Worm (Caenorhabditis elegans) whole organism, mixed stage, embryonic: ENCODE results near the gene frm-5.1.

ENCODE experiments used
- M03D4.4 ChIP-seq: sonication (generic microtip); optimal IDR thresholded peaks from 2 replicates; lab custom pipeline; 2017; ENCODE audit warnings: mild to moderate bottlenecking, missing genetic modification characterization, missing compliant biosample characterization
- bed-3 ChIP-seq: fragments of 200-800 bp; sonication (Bioruptor generic); optimal IDR thresholded peaks from 3 replicates; lab custom pipeline; 2018; ENCODE audit warnings: mild to moderate bottlenecking, missing genetic modification characterization, moderate library complexity, missing compliant biosample characterization
- blmp-1 ChIP-seq: fragments of 150-350 bp; optimal IDR thresholded peaks from 2 replicates; lab custom pipeline; 2014; ENCODE audit warnings: missing biosample characterization, missing genetic modification characterization
- ceh-39 ChIP-seq: fragments of 150-350 bp; optimal IDR thresholded peaks from 2 replicates; lab custom pipeline; 2014; ENCODE audit warnings: missing biosample characterization, missing genetic modification characterization
- ceh-43 ChIP-seq: fragments of 200-800 bp; sonication (Bioruptor generic); optimal IDR thresholded peaks from 2 replicates; lab custom pipeline; 2018; ENCODE audit warnings: mild to moderate bottlenecking, missing genetic modification characterization, moderate library complexity, missing compliant biosample characterization
- ces-1 ChIP-seq: fragments of 150-350 bp; optimal IDR thresholded peaks from 2 replicates; lab custom pipeline; 2014; ENCODE audit warnings: missing biosample characterization, missing genetic modification reagents, missing genetic modification characterization
- drap-1 ChIP-seq: fragments of 200-800 bp; sonication (Bioruptor generic); optimal IDR thresholded peaks from 3 replicates; lab custom pipeline; 2018; ENCODE audit warnings: mild to moderate bottlenecking, missing genetic modification characterization, missing compliant biosample characterization
- elt-1 ChIP-seq: sonication (generic microtip); optimal IDR thresholded peaks from 2 replicates; lab custom pipeline; 2017; ENCODE audit warnings: missing genetic modification characterization, mild to moderate bottlenecking, missing compliant biosample characterization, antibody characterized with exemption, moderate library complexity, borderline replicate concordance; ENCODE audit not compliant: insufficient read depth
- ham-2 ChIP-seq: fragments of 200-800 bp; sonication (Bioruptor generic); optimal IDR thresholded peaks from 2 replicates; lab custom pipeline; 2018; ENCODE audit warnings: mild to moderate bottlenecking, missing genetic modification characterization, missing compliant biosample characterization
- hlh-1 ChIP-seq: fragments of 150-350 bp; optimal IDR thresholded peaks from 2 replicates; lab custom pipeline; 2014; ENCODE audit warnings: missing biosample characterization, missing genetic modification reagents, missing genetic modification characterization
- lin-13 ChIP-seq: fragments of 150-350 bp; optimal IDR thresholded peaks from 2 replicates; lab custom pipeline; 2014; ENCODE audit warnings: missing biosample characterization, missing genetic modification characterization
- lin-32 ChIP-seq: fragments of 200-800 bp; sonication (Bioruptor generic); optimal IDR thresholded peaks from 2 replicates; lab custom pipeline; 2018; ENCODE audit warnings: mild to moderate bottlenecking, missing genetic modification characterization, missing compliant biosample characterization
- lsy-2 ChIP-seq: fragments of 150-350 bp; optimal IDR thresholded peaks from 2 replicates; lab custom pipeline; 2014; ENCODE audit warnings: missing biosample characterization, missing genetic modification characterization
- mab-5 ChIP-seq: fragments of 150-350 bp; optimal IDR thresholded peaks from 2 replicates; lab custom pipeline; 2014; ENCODE audit warnings: missing biosample characterization, missing genetic modification characterization
- mep-1 ChIP-seq: fragments of 150-350 bp; optimal IDR thresholded peaks from 2 replicates; lab custom pipeline; 2017; ENCODE audit warnings: missing biosample characterization, missing genetic modification reagents, missing genetic modification characterization, inconsistent platforms
- nhr-12 ChIP-seq: fragments of 150-350 bp; optimal IDR thresholded peaks from 2 replicates; lab custom pipeline; 2014; ENCODE audit warnings: missing biosample characterization, missing genetic modification characterization
- nhr-2 ChIP-seq: fragments of 150-350 bp; optimal IDR thresholded peaks from 2 replicates; lab custom pipeline; 2014; ENCODE audit warnings: missing biosample characterization, missing genetic modification characterization
- nhr-237 ChIP-seq: fragments of 150-350 bp; optimal IDR thresholded peaks from 2 replicates; lab custom pipeline; 2014; ENCODE audit warnings: missing biosample characterization, missing genetic modification characterization
- nhr-28 ChIP-seq: fragments of 150-350 bp; optimal IDR thresholded peaks from 2 replicates; lab custom pipeline; 2014; ENCODE audit warnings: missing biosample characterization, missing genetic modification characterization
- nhr-76 ChIP-seq: sonication (generic microtip); optimal IDR thresholded peaks from 2 replicates; lab custom pipeline; 2017; ENCODE audit warnings: missing biosample characterization, missing genetic modification characterization
- sem-2 ChIP-seq: fragments of 200-800 bp; sonication (Bioruptor generic); optimal IDR thresholded peaks from 2 replicates; lab custom pipeline; 2018; ENCODE audit warnings: mild to moderate bottlenecking, missing genetic modification characterization, missing compliant biosample characterization
- snpc-4 ChIP-seq: fragments of 150-350 bp; optimal IDR thresholded peaks from 2 replicates; lab custom pipeline; 2014; ENCODE audit warnings: missing biosample characterization, missing genetic modification characterization
- sptf-1 ChIP-seq: sonication (generic microtip); optimal IDR thresholded peaks from 2 replicates; lab custom pipeline; 2017; ENCODE audit warnings: mild to moderate bottlenecking, missing genetic modification characterization, moderate library complexity, missing compliant biosample characterization
- unc-120 ChIP-seq: sonication (generic microtip); optimal IDR thresholded peaks from 2 replicates; lab custom pipeline; 2017; ENCODE audit warnings: missing genetic modification characterization, missing compliant biosample characterization; ENCODE audit not compliant: poor library complexity, severe bottlenecking
- unc-39 ChIP-seq: fragments of 150-350 bp; optimal IDR thresholded peaks from 2 replicates; lab custom pipeline; 2014; ENCODE audit warnings: missing biosample characterization, missing genetic modification characterization
- unc-62 ChIP-seq: fragments of 150-350 bp; optimal IDR thresholded peaks from 2 replicates; lab custom pipeline; 2014; ENCODE audit warnings: missing biosample characterization, missing genetic modification reagents, missing genetic modification characterization
- zip-8 ChIP-seq: fragments of 150-350 bp; optimal IDR thresholded peaks from 2 replicates; lab custom pipeline; 2014; ENCODE audit warnings: missing biosample characterization, missing genetic modification characterization
- ztf-11 ChIP-seq: fragments of 150-350 bp; optimal IDR thresholded peaks from 2 replicates; lab custom pipeline; 2014; ENCODE audit warnings: missing biosample characterization, missing genetic modification characterization

The frm-5.1 gene

ce11 chrIV:48780-49179 lies at the start of gene frm-5.1:
TSS of gene frm-5.1 (minus strand) at chrIV:48880.
- TF ChIP-seq blmp-1 (tag; lab: Kevin White, UChicago) (no peak), drap-1 (GFP tag; lab: Kevin White, UChicago) (no peak), elt-1 (tag; lab: Kevin White, UChicago) (no peak)

- peak; percentile 63 for TF ChIP-seq ces-1 (GFP tag; lab: Kevin White, UChicago)
- no peak for TF ChIP-seq zip-8
Observed at ce11 chrIV:97681-98080, 49.0 kb upstream of the frm-5.1 start.

ce11 chrIV:91680-92079 lies 43.0 kb upstream of the frm-5.1 start, which contains the start of gene tpa-1:
TSS of gene tpa-1 (plus strand) at chrIV:91980.
- no peak for TF ChIP-seq sem-2 (GFP tag; lab: Kevin White, UChicago)

- no peak for TF ChIP-seq drap-1 (GFP tag; lab: Kevin White, UChicago)
- no peak for TF ChIP-seq zip-8
- no peak for TF ChIP-seq unc-39
- TF ChIP-seq elt-1 (tag; lab: Kevin White, UChicago) = no peak
- TF ChIP-seq unc-120 (tag; lab: Kevin White, UChicago) = no peak
Observed at ce11 chrIV:89991-90390, 41.3 kb upstream of the frm-5.1 start, which contains the start of gene scl-23. TSS of gene scl-23 (minus strand) at chrIV:90091.

ce11 chrIV:86744-87143 lies 38.1 kb upstream of the frm-5.1 start:
- no peak for TF ChIP-seq elt-1 (tag; lab: Kevin White, UChicago)
- TF ChIP-seq mab-5 = no peak
- TF ChIP-seq M03D4.4 (tag; lab: Kevin White, UChicago) = no peak
- TF ChIP-seq lin-13 (tag; lab: Kevin White, UChicago) = no peak
- no peak for TF ChIP-seq ztf-11 (tag; lab: Kevin White, UChicago)

ce11 chrIV:82309-82708 lies 33.6 kb upstream of the frm-5.1 start:
- no peak for TF ChIP-seq lsy-2 (tag; lab: Kevin White, UChicago)
- TF ChIP-seq lin-32 (GFP tag; lab: Kevin White, UChicago) = no peak
- no peak for TF ChIP-seq sem-2 (GFP tag; lab: Kevin White, UChicago)
- no peak for TF ChIP-seq nhr-76 (tag; lab: Kevin White, UChicago)
- TF ChIP-seq hlh-1 (tag; lab: Kevin White, UChicago) = no peak
- no peak for TF ChIP-seq ces-1 (GFP tag; lab: Kevin White, UChicago)
- TF ChIP-seq nhr-237 (tag; lab: Kevin White, UChicago) = no peak
- TF ChIP-seq lin-13 (tag; lab: Kevin White, UChicago) = no peak
- TF ChIP-seq unc-62 (GFP tag; lab: Kevin White, UChicago) = no peak
- no peak for TF ChIP-seq bed-3
- TF ChIP-seq elt-1 (tag; lab: Kevin White, UChicago) = no peak
- TF ChIP-seq zip-8 = no peak
- no peak for TF ChIP-seq ztf-11 (tag; lab: Kevin White, UChicago)
- TF ChIP-seq nhr-28 = no peak
- TF ChIP-seq snpc-4 (tag; lab: Kevin White, UChicago) = no peak
- no peak for TF ChIP-seq sptf-1
- TF ChIP-seq ceh-39 (tag; lab: Kevin White, UChicago) = no peak
- TF ChIP-seq mep-1 = no peak

- TF ChIP-seq elt-1 (tag; lab: Kevin White, UChicago) = no peak
- no peak for TF ChIP-seq unc-39
- TF ChIP-seq sem-2 (GFP tag; lab: Kevin White, UChicago) = no peak
- no peak for TF ChIP-seq nhr-2 (tag; lab: Kevin White, UChicago)
- no peak for TF ChIP-seq snpc-4 (tag; lab: Kevin White, UChicago)
- no peak for TF ChIP-seq ceh-43 (GFP tag; lab: Kevin White, UChicago)
- no peak for TF ChIP-seq bed-3
- TF ChIP-seq ham-2 (GFP tag; lab: Kevin White, UChicago) = no peak
- TF ChIP-seq lin-13 (tag; lab: Kevin White, UChicago) = no peak
- TF ChIP-seq lsy-2 (tag; lab: Kevin White, UChicago) = no peak
- no peak for TF ChIP-seq nhr-12 (tag; lab: Kevin White, UChicago)
- TF ChIP-seq ceh-39 (tag; lab: Kevin White, UChicago) = no peak
- no peak for TF ChIP-seq unc-62 (GFP tag; lab: Kevin White, UChicago)
- TF ChIP-seq ces-1 (GFP tag; lab: Kevin White, UChicago) = no peak
Observed at ce11 chrIV:81428-81827, 32.7 kb upstream of the frm-5.1 start.
